Worm (Caenorhabditis elegans) whole organism, mixed stage, embryonic: Measurements from ENCODE around the gene D2024.1.

Experiments
- M03D4.4 ChIP-seq: sonication (generic microtip); optimal IDR thresholded peaks from 2 replicates; lab custom pipeline; 2017; ENCODE audit warnings: mild to moderate bottlenecking, missing genetic modification characterization, missing compliant biosample characterization
- blmp-1 ChIP-seq: fragments of 150-350 bp; optimal IDR thresholded peaks from 2 replicates; lab custom pipeline; 2014; ENCODE audit warnings: missing biosample characterization, missing genetic modification characterization
- ceh-39 ChIP-seq: fragments of 150-350 bp; optimal IDR thresholded peaks from 2 replicates; lab custom pipeline; 2014; ENCODE audit warnings: missing biosample characterization, missing genetic modification characterization
- ceh-43 ChIP-seq: fragments of 200-800 bp; sonication (Bioruptor generic); optimal IDR thresholded peaks from 2 replicates; lab custom pipeline; 2018; ENCODE audit warnings: mild to moderate bottlenecking, missing genetic modification characterization, moderate library complexity, missing compliant biosample characterization
- ceh-83 ChIP-seq: fragments of 200-800 bp; sonication (Bioruptor generic); optimal IDR thresholded peaks from 2 replicates; lab custom pipeline; 2018; ENCODE audit warnings: mild to moderate bottlenecking, missing genetic modification characterization, missing compliant biosample characterization
- ces-1 ChIP-seq: fragments of 150-350 bp; optimal IDR thresholded peaks from 2 replicates; lab custom pipeline; 2014; ENCODE audit warnings: missing biosample characterization, missing genetic modification reagents, missing genetic modification characterization
- drap-1 ChIP-seq: fragments of 200-800 bp; sonication (Bioruptor generic); optimal IDR thresholded peaks from 3 replicates; lab custom pipeline; 2018; ENCODE audit warnings: mild to moderate bottlenecking, missing genetic modification characterization, missing compliant biosample characterization
- elt-1 ChIP-seq: sonication (generic microtip); optimal IDR thresholded peaks from 2 replicates; lab custom pipeline; 2017; ENCODE audit warnings: missing genetic modification characterization, mild to moderate bottlenecking, missing compliant biosample characterization, antibody characterized with exemption, moderate library complexity, borderline replicate concordance; ENCODE audit not compliant: insufficient read depth
- elt-3 ChIP-seq: fragments of 150-350 bp; optimal IDR thresholded peaks from 2 replicates; lab custom pipeline; 2014; ENCODE audit warnings: missing biosample characterization, missing genetic modification characterization
- flh-1 ChIP-seq: fragments of 200-800 bp; sonication (Bioruptor generic); optimal IDR thresholded peaks from 2 replicates; lab custom pipeline; 2018; ENCODE audit warnings: mild to moderate bottlenecking, missing genetic modification characterization, moderate library complexity, missing compliant biosample characterization
- hlh-1 ChIP-seq: fragments of 150-350 bp; optimal IDR thresholded peaks from 2 replicates; lab custom pipeline; 2014; ENCODE audit warnings: missing biosample characterization, missing genetic modification reagents, missing genetic modification characterization
- lin-13 ChIP-seq: fragments of 150-350 bp; optimal IDR thresholded peaks from 2 replicates; lab custom pipeline; 2014; ENCODE audit warnings: missing biosample characterization, missing genetic modification characterization
- lin-32 ChIP-seq: fragments of 200-800 bp; sonication (Bioruptor generic); optimal IDR thresholded peaks from 2 replicates; lab custom pipeline; 2018; ENCODE audit warnings: mild to moderate bottlenecking, missing genetic modification characterization, missing compliant biosample characterization
- lsy-2 ChIP-seq: fragments of 150-350 bp; optimal IDR thresholded peaks from 2 replicates; lab custom pipeline; 2014; ENCODE audit warnings: missing biosample characterization, missing genetic modification characterization
- mab-5 ChIP-seq: fragments of 150-350 bp; optimal IDR thresholded peaks from 2 replicates; lab custom pipeline; 2014; ENCODE audit warnings: missing biosample characterization, missing genetic modification characterization
- mep-1 ChIP-seq: fragments of 150-350 bp; optimal IDR thresholded peaks from 2 replicates; lab custom pipeline; 2017; ENCODE audit warnings: missing biosample characterization, missing genetic modification reagents, missing genetic modification characterization, inconsistent platforms
- mls-2 ChIP-seq: sonication (generic microtip); optimal IDR thresholded peaks from 2 replicates; lab custom pipeline; 2016; ENCODE audit warnings: mild to moderate bottlenecking, missing genetic modification characterization, moderate library complexity, missing compliant biosample characterization
- nhr-12 ChIP-seq: fragments of 150-350 bp; optimal IDR thresholded peaks from 2 replicates; lab custom pipeline; 2014; ENCODE audit warnings: missing biosample characterization, missing genetic modification characterization
- nhr-2 ChIP-seq: fragments of 150-350 bp; optimal IDR thresholded peaks from 2 replicates; lab custom pipeline; 2014; ENCODE audit warnings: missing biosample characterization, missing genetic modification characterization
- nhr-237 ChIP-seq: fragments of 150-350 bp; optimal IDR thresholded peaks from 2 replicates; lab custom pipeline; 2014; ENCODE audit warnings: missing biosample characterization, missing genetic modification characterization
- nhr-28 ChIP-seq: fragments of 150-350 bp; optimal IDR thresholded peaks from 2 replicates; lab custom pipeline; 2014; ENCODE audit warnings: missing biosample characterization, missing genetic modification characterization
- nhr-76 ChIP-seq: sonication (generic microtip); optimal IDR thresholded peaks from 2 replicates; lab custom pipeline; 2017; ENCODE audit warnings: missing biosample characterization, missing genetic modification characterization
- pha-4 ChIP-seq: fragments of 150-350 bp; optimal IDR thresholded peaks from 2 replicates; lab custom pipeline; 2018; ENCODE audit warnings: missing biosample characterization, missing genetic modification reagents, missing genetic modification characterization
- sem-2 ChIP-seq: fragments of 200-800 bp; sonication (Bioruptor generic); optimal IDR thresholded peaks from 2 replicates; lab custom pipeline; 2018; ENCODE audit warnings: mild to moderate bottlenecking, missing genetic modification characterization, missing compliant biosample characterization
- snpc-4 ChIP-seq: fragments of 150-350 bp; optimal IDR thresholded peaks from 2 replicates; lab custom pipeline; 2014; ENCODE audit warnings: missing biosample characterization, missing genetic modification characterization
- sptf-1 ChIP-seq: sonication (generic microtip); optimal IDR thresholded peaks from 2 replicates; lab custom pipeline; 2017; ENCODE audit warnings: mild to moderate bottlenecking, missing genetic modification characterization, moderate library complexity, missing compliant biosample characterization
- tbx-8 ChIP-seq: fragments of 200-800 bp; sonication (Bioruptor generic); optimal IDR thresholded peaks from 2 replicates; lab custom pipeline; 2018; ENCODE audit warnings: mild to moderate bottlenecking, missing genetic modification characterization, moderate library complexity, missing compliant biosample characterization
- unc-39 ChIP-seq: fragments of 150-350 bp; optimal IDR thresholded peaks from 2 replicates; lab custom pipeline; 2014; ENCODE audit warnings: missing biosample characterization, missing genetic modification characterization
- unc-62 ChIP-seq: fragments of 150-350 bp; optimal IDR thresholded peaks from 2 replicates; lab custom pipeline; 2014; ENCODE audit warnings: missing biosample characterization, missing genetic modification reagents, missing genetic modification characterization
- zip-8 ChIP-seq: fragments of 150-350 bp; optimal IDR thresholded peaks from 2 replicates; lab custom pipeline; 2014; ENCODE audit warnings: missing biosample characterization, missing genetic modification characterization
- ztf-11 ChIP-seq: fragments of 150-350 bp; optimal IDR thresholded peaks from 2 replicates; lab custom pipeline; 2014; ENCODE audit warnings: missing biosample characterization, missing genetic modification characterization

D2024.1 gene

DNA sequence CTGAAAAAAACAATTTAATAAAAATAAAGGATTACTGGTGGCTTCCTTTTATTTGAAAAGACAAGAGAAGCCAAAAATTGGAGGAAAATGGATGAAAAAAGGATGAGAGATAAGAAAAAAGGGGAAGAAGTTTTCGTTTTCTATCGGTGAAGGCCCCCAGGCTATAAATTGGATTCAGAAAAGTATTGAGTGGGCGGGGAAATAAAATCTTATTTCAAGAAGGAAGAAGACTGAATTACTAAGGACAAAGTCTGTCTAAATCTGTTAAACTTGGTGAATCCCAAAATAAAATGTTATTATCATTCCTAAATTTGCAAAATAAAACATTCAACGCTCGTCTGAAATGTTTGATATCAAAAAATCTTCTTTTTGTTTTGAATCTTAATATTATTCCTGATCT, 25.3 kb upstream of the D2024.1 start:
- TF ChIP-seq ces-1 (peak; percentile 57), nhr-28 (tag; lab: Kevin White, UChicago) (no peak)

DNA sequence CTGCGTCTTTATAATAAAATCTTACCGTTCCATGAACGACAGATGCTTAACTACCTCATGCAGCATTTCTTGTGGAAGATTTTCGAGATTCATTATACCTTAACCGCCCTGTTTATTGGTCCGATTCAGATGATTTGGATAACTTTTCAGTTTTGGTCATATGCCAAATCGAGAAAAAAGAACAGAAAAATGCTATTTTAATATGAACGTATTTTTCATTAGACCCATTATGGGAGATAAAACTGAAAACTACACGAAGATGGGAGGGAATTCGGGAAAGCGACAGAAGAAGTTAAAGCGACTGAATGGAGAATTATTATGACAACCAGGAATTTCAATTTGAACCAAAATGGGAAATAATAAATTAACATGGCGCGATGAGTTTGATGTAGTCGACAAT, 20.3 kb upstream of the D2024.1 start, which contains the start of gene R13A1.10:
Gene R13A1.10 (minus strand): TSS at position 101 of the 400 bp plus-strand sequence.
- TF ChIP-seq ceh-83 (no peak), mab-5 (no peak), nhr-12 (tag; lab: Kevin White, UChicago) (no peak), sptf-1 (tag; lab: Kevin White, UChicago) (no peak), nhr-76 (tag; lab: Kevin White, UChicago) (no peak), pha-4 (tag; lab: Kevin White, UChicago) (no peak), blmp-1 (no peak), M03D4.4 (tag; lab: Kevin White, UChicago) (no peak), zip-8 (tag; lab: Kevin White, UChicago) (no peak), lin-13 (tag; lab: Kevin White, UChicago) (no peak), mep-1 (tag; lab: Kevin White, UChicago) (no peak), tbx-8 (GFP tag; lab: Kevin White, UChicago) (no peak), flh-1 (no peak), mls-2 (no peak), nhr-2 (no peak), unc-39 (tag; lab: Kevin White, UChicago) (no peak), sem-2 (GFP tag; lab: Kevin White, UChicago) (no peak), lsy-2 (tag; lab: Kevin White, UChicago) (no peak), lin-32 (no peak)
- TF ChIP-seq, all 35 proteins: peak for 0

DNA sequence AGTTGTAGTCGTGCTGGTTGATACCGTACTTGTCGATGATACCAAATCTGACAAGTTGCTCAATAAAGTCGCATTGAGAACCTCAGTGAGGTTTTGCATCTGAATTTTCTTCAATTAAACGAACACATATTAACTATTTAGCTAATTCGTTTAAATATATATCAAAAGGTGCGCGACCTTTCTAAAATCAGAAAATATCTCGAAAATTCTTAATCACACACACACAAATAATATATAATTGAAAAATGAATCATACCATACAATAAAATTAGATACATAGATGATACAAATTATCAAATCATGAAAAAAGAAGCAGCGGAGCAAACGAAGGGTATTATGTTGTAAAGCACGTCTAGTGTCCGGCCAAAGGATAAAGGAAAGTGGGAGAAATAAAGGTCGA, 19.1 kb upstream of the D2024.1 start, which contains the start of gene D2024.5:
Gene D2024.5 (minus strand): TSS at position 101 of the 400 bp plus-strand sequence.
- TF ChIP-seq ces-1: no peak
- no peak for TF ChIP-seq M03D4.4 (tag; lab: Kevin White, UChicago)
- no peak for TF ChIP-seq mab-5
- no peak for TF ChIP-seq lin-32
- TF ChIP-seq drap-1 (GFP tag; lab: Kevin White, UChicago): no peak
- TF ChIP-seq snpc-4: no peak
- no peak for TF ChIP-seq nhr-237 (tag; lab: Kevin White, UChicago)
- TF ChIP-seq flh-1: no peak
- no peak for TF ChIP-seq blmp-1
- no peak for TF ChIP-seq ceh-39 (tag; lab: Kevin White, UChicago)
- no peak for TF ChIP-seq unc-39 (tag; lab: Kevin White, UChicago)
- TF ChIP-seq elt-1 (tag; lab: Kevin White, UChicago): no peak
- no peak for TF ChIP-seq lin-13 (tag; lab: Kevin White, UChicago)
- no peak for TF ChIP-seq hlh-1 (tag; lab: Kevin White, UChicago)
- no peak for TF ChIP-seq tbx-8 (GFP tag; lab: Kevin White, UChicago)
- no peak for TF ChIP-seq ceh-43 (GFP tag; lab: Kevin White, UChicago)
- no peak for TF ChIP-seq unc-62
- no peak for TF ChIP-seq ztf-11 (tag; lab: Kevin White, UChicago)

- TF ChIP-seq ceh-83 (no peak), pha-4 (tag; lab: Kevin White, UChicago) (peak; percentile 36), sptf-1 (tag; lab: Kevin White, UChicago) (peak; percentile 13), lin-13 (tag; lab: Kevin White, UChicago) (peak; percentile 54), snpc-4 (no peak), elt-3 (no peak), mls-2 (peak; percentile 11), ces-1 (peak; percentile 70), mab-5 (no peak), nhr-2 (no peak), hlh-1 (tag; lab: Kevin White, UChicago) (peak; percentile 47), nhr-28 (tag; lab: Kevin White, UChicago) (no peak), ceh-39 (tag; lab: Kevin White, UChicago) (peak; percentile 65), nhr-237 (tag; lab: Kevin White, UChicago) (peak; percentile 38), lsy-2 (tag; lab: Kevin White, UChicago) (peak; percentile 60), blmp-1 (no peak), mep-1 (tag; lab: Kevin White, UChicago) (peak; percentile 78)
Measured at ce11 chrIV:7230198-7230597, 17.1 kb upstream of the D2024.1 start, which contains the start of gene cap-1. cap-1 (minus strand) TSS chrIV:7230223.

- TF ChIP-seq hlh-1 (tag; lab: Kevin White, UChicago) (no peak), nhr-28 (tag; lab: Kevin White, UChicago) (no peak)
Measured at ce11 chrIV:7230935-7231334, 16.4 kb upstream of the D2024.1 start, which contains the start of gene D2024.4. D2024.4 (plus strand) TSS chrIV:7231235.
